Worm (Caenorhabditis elegans) whole organism, L3 larva: ENCODE data around the gene ddx-19.

Experiments used
- R02D3.7 ChIP-seq: fragments of 150-350 bp; optimal IDR thresholded peaks from 2 replicates; lab custom pipeline; 2014; ENCODE audit warnings: missing biosample characterization, missing genetic modification characterization
- ZK546.5 ChIP-seq: sonication (generic microtip); optimal IDR thresholded peaks from 2 replicates; lab custom pipeline; 2017; ENCODE audit warnings: missing biosample characterization, missing genetic modification characterization
- aly-2 ChIP-seq: fragments of 150-350 bp; optimal IDR thresholded peaks from 2 replicates; lab custom pipeline; 2014; ENCODE audit warnings: missing biosample characterization, missing genetic modification characterization
- ama-1 ChIP-seq: fragments of 150-350 bp; optimal IDR thresholded peaks from 2 replicates; lab custom pipeline; 2018
- ceh-16 ChIP-seq: sonication (generic microtip); optimal IDR thresholded peaks from 2 replicates; lab custom pipeline; 2017; ENCODE audit warnings: missing biosample characterization, missing genetic modification characterization
- ceh-28 ChIP-seq: fragments of 150-350 bp; optimal IDR thresholded peaks from 2 replicates; lab custom pipeline; 2014; ENCODE audit warnings: missing biosample characterization, missing genetic modification reagents, missing genetic modification characterization
- ceh-82 ChIP-seq: fragments of 150-350 bp; optimal IDR thresholded peaks from 2 replicates; lab custom pipeline; 2014; ENCODE audit warnings: missing biosample characterization, missing genetic modification characterization
- ceh-9 ChIP-seq: sonication (generic microtip); optimal IDR thresholded peaks from 2 replicates; lab custom pipeline; 2018; ENCODE audit warnings: missing biosample characterization, missing genetic modification characterization
- daf-12 ChIP-seq: fragments of 150-350 bp; optimal IDR thresholded peaks from 2 replicates; lab custom pipeline; 2014; ENCODE audit warnings: missing biosample characterization, missing genetic modification reagents, missing genetic modification characterization
- egl-27 ChIP-seq: sonication (generic microtip); optimal IDR thresholded peaks from 4 replicates; lab custom pipeline; 2017; ENCODE audit warnings: missing biosample characterization, missing genetic modification reagents, missing genetic modification characterization
- elt-1 ChIP-seq: fragments of 150-350 bp; optimal IDR thresholded peaks from 2 replicates; lab custom pipeline; 2014; ENCODE audit warnings: missing biosample characterization, missing genetic modification characterization
- elt-2 ChIP-seq: sonication (generic microtip); optimal IDR thresholded peaks from 2 replicates; lab custom pipeline; 2016; ENCODE audit warnings: missing genetic modification reagents, mild to moderate bottlenecking, missing genetic modification characterization, missing compliant biosample characterization
- elt-3 ChIP-seq, 3 experiments: fragments of 150-350 bp in 1 of 3; sonication (generic microtip) in 2 of 3; optimal IDR thresholded peaks; 2 replicates in 2 of 3; 4 replicates in 1 of 3; lab custom pipeline; 2014 to 2017; ENCODE audit warnings: missing biosample characterization in 3 of 3, missing genetic modification characterization in 3 of 3
- eor-1 ChIP-seq, 2 experiments: fragments of 150-350 bp; optimal IDR thresholded peaks; 2 replicates each; lab custom pipeline; 2014 to 2018; ENCODE audit warnings: missing biosample characterization in 2 of 2, missing genetic modification characterization in 2 of 2
- fkh-10 ChIP-seq: sonication (generic microtip); optimal IDR thresholded peaks from 2 replicates; lab custom pipeline; 2017; ENCODE audit warnings: missing biosample characterization, missing genetic modification reagents, missing genetic modification characterization
- fos-1 ChIP-seq: fragments of 150-350 bp; optimal IDR thresholded peaks from 2 replicates; lab custom pipeline; 2014; ENCODE audit warnings: missing biosample characterization, missing genetic modification characterization
- jun-1 ChIP-seq: fragments of 150-350 bp; optimal IDR thresholded peaks from 2 replicates; lab custom pipeline; 2014; ENCODE audit warnings: missing biosample characterization, missing genetic modification reagents, missing genetic modification characterization
- lin-15B ChIP-seq: fragments of 150-350 bp; optimal IDR thresholded peaks from 2 replicates; lab custom pipeline; 2014; ENCODE audit warnings: missing biosample characterization, missing genetic modification characterization
- lin-39 ChIP-seq: fragments of 150-350 bp; optimal IDR thresholded peaks from 2 replicates; lab custom pipeline; 2018; ENCODE audit warnings: missing biosample characterization, missing genetic modification reagents, missing genetic modification characterization
- lsy-12 ChIP-seq: sonication (generic microtip); optimal IDR thresholded peaks from 2 replicates; lab custom pipeline; 2016; ENCODE audit warnings: mild to moderate bottlenecking, missing genetic modification characterization, missing compliant biosample characterization
- mdl-1 ChIP-seq: fragments of 150-350 bp; optimal IDR thresholded peaks from 2 replicates; lab custom pipeline; 2014; ENCODE audit warnings: missing biosample characterization, missing genetic modification characterization
- mml-1 ChIP-seq: fragments of 150-350 bp; sonication (generic microtip); optimal IDR thresholded peaks from 3 replicates; lab custom pipeline; 2014; ENCODE audit warnings: missing biosample characterization, missing genetic modification characterization
- nfya-1 ChIP-seq: sonication (generic microtip); optimal IDR thresholded peaks from 2 replicates; lab custom pipeline; 2017; ENCODE audit warnings: missing genetic modification characterization, mild to moderate bottlenecking, missing compliant biosample characterization, antibody characterized with exemption, moderate library complexity; ENCODE audit not compliant: insufficient read depth
- nhr-11 ChIP-seq: fragments of 150-350 bp; optimal IDR thresholded peaks from 2 replicates; lab custom pipeline; 2014; ENCODE audit warnings: missing biosample characterization, missing genetic modification characterization
- nhr-12 ChIP-seq: fragments of 150-350 bp; optimal IDR thresholded peaks from 2 replicates; lab custom pipeline; 2014; ENCODE audit warnings: missing biosample characterization, missing genetic modification characterization
- nhr-23 ChIP-seq: fragments of 150-350 bp; optimal IDR thresholded peaks from 2 replicates; lab custom pipeline; 2014; ENCODE audit warnings: missing biosample characterization, missing genetic modification reagents, missing genetic modification characterization
- nhr-237 ChIP-seq: fragments of 150-350 bp; optimal IDR thresholded peaks from 2 replicates; lab custom pipeline; 2014; ENCODE audit warnings: missing biosample characterization, missing genetic modification characterization
- nhr-25 ChIP-seq: sonication (generic microtip); optimal IDR thresholded peaks from 2 replicates; lab custom pipeline; 2017; ENCODE audit warnings: missing biosample characterization, missing genetic modification characterization
- nhr-28 ChIP-seq: fragments of 150-350 bp; optimal IDR thresholded peaks from 2 replicates; lab custom pipeline; 2014; ENCODE audit warnings: missing biosample characterization, missing genetic modification characterization
- nhr-43 ChIP-seq: sonication (generic microtip); optimal IDR thresholded peaks from 2 replicates; lab custom pipeline; 2016; ENCODE audit warnings: mild to moderate bottlenecking, missing genetic modification characterization, missing compliant biosample characterization; ENCODE audit not compliant: poor library complexity, severe bottlenecking
- nhr-67 ChIP-seq: fragments of 150-350 bp; optimal IDR thresholded peaks from 2 replicates; lab custom pipeline; 2014; ENCODE audit warnings: missing biosample characterization, missing genetic modification characterization
- nhr-76 ChIP-seq: fragments of 150-350 bp; sonication (generic microtip); optimal IDR thresholded peaks from 5 replicates; lab custom pipeline; 2014; ENCODE audit warnings: missing biosample characterization, missing genetic modification characterization
- nhr-77 ChIP-seq: fragments of 150-350 bp; optimal IDR thresholded peaks from 2 replicates; lab custom pipeline; 2014; ENCODE audit warnings: missing biosample characterization, missing genetic modification characterization
- pha-4 ChIP-seq: fragments of 150-350 bp; optimal IDR thresholded peaks from 2 replicates; lab custom pipeline; 2014; ENCODE audit warnings: missing biosample characterization, missing genetic modification reagents, missing genetic modification characterization
- pqm-1 ChIP-seq: fragments of 150-350 bp; optimal IDR thresholded peaks from 2 replicates; lab custom pipeline; 2017; ENCODE audit warnings: missing biosample characterization, missing genetic modification characterization, inconsistent platforms
- sea-2 ChIP-seq: fragments of 150-350 bp; sonication (generic microtip); optimal IDR thresholded peaks from 4 replicates; lab custom pipeline; 2014; ENCODE audit warnings: missing biosample characterization, missing genetic modification reagents, missing genetic modification characterization
- skn-1 ChIP-seq: fragments of 150-350 bp; optimal IDR thresholded peaks from 2 replicates; lab custom pipeline; 2014; ENCODE audit warnings: missing biosample characterization, missing genetic modification characterization
- tbx-2 ChIP-seq: sonication (generic microtip); optimal IDR thresholded peaks from 2 replicates; lab custom pipeline; 2016; ENCODE audit warnings: mild to moderate bottlenecking, missing genetic modification characterization, missing compliant biosample characterization
- unc-39 ChIP-seq: sonication (generic microtip); optimal IDR thresholded peaks from 4 replicates; lab custom pipeline; 2017; ENCODE audit warnings: missing biosample characterization, missing genetic modification characterization
- unc-62 ChIP-seq: fragments of 150-350 bp; sonication (generic microtip); optimal IDR thresholded peaks from 4 replicates; lab custom pipeline; 2014; ENCODE audit warnings: missing biosample characterization, missing genetic modification reagents, missing genetic modification characterization
- ztf-11 ChIP-seq: fragments of 150-350 bp; optimal IDR thresholded peaks from 2 replicates; lab custom pipeline; 2014; ENCODE audit warnings: missing biosample characterization, missing genetic modification characterization
- ztf-4 ChIP-seq: fragments of 150-350 bp; optimal IDR thresholded peaks from 2 replicates; lab custom pipeline; 2014; ENCODE audit warnings: missing biosample characterization, missing genetic modification characterization

Gene ddx-19

ce11 chrII:8927253-8927791 is 42.6 kb downstream of the ddx-19 start, which contains the start of gene cct-2 (continued):
- TF ChIP-seq ama-1 (no peak), elt-2 (tag; lab: Kevin White, UChicago) (peak; percentile 2), ceh-82 (tag; lab: Kevin White, UChicago) (no peak), nfya-1 (tag; lab: Kevin White, UChicago) (peak; percentile 65), mdl-1 (tag; lab: Kevin White, UChicago) (no peak)

DNA sequence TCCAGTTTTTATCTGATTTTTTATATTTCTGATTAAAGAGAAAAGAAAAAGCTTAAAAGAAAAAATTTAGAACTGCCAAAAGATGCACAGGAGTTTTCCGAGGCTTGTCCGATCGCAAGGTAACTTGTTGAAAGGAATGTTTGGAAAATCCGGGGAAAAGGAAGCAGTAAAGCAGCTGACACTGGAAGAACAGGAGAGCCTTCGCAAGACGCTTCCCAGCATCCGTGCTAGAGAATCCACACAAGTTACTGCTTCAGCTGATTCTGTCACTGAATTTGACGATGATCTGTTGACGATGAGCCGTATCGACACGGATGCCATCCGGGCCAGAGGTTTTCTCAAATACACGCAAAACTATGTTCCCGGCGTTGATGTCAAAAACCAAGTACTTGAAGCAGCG is 45.1 kb downstream of the ddx-19 start, which contains the start of gene mrpl-50:
Gene mrpl-50, plus strand, starts transcription at position 71 of the 400 bp plus-strand sequence.
- TF ChIP-seq ztf-4 (tag; lab: Kevin White, UChicago) (no peak), eor-1 (tag; optimal IDR thresholded peaks at IDR 0.05; lab: Kevin White, UChicago) (no peak), ama-1 (peak; percentile 81), lin-39 (tag; lab: Kevin White, UChicago) (no peak)

ce11 chrII:8930763-8931162 is 46.1 kb downstream of the ddx-19 start, which contains the start of gene enol-1:
Gene enol-1 (plus strand): TSS chrII:8930997.
- TF ChIP-seq unc-39 = no peak
- TF ChIP-seq lsy-12 (tag; lab: Kevin White, UChicago) = no peak
- TF ChIP-seq eor-1 (tag; optimal IDR thresholded peaks at IDR 0.05; lab: Kevin White, UChicago) = no peak
- TF ChIP-seq nhr-76 (tag; lab: Kevin White, UChicago) = no peak
- TF ChIP-seq mml-1 (tag; lab: Kevin White, UChicago) = no peak
- no peak for TF ChIP-seq nhr-77 (tag; lab: Kevin White, UChicago)
- no peak for TF ChIP-seq nhr-25 (tag; lab: Kevin White, UChicago)
- no peak for TF ChIP-seq mdl-1 (tag; lab: Kevin White, UChicago)
- no peak for TF ChIP-seq unc-62 (GFP tag; lab: Kevin White, UChicago)
- no peak for TF ChIP-seq ZK546.5 (tag; lab: Kevin White, UChicago)
- no peak for TF ChIP-seq ztf-4 (tag; lab: Kevin White, UChicago)
- no peak for TF ChIP-seq nhr-12
- no peak for TF ChIP-seq pha-4 (tag; lab: Kevin White, UChicago)

ce11 chrII:8931405-8932149 is 46.9 kb downstream of the ddx-19 start:
- TF ChIP-seq pqm-1 (tag; lab: Kevin White, UChicago) (no peak), fos-1 (tag; lab: Kevin White, UChicago) (no peak), lin-39 (tag; lab: Kevin White, UChicago) (no peak), mdl-1 (tag; lab: Kevin White, UChicago) (no peak), nhr-28 (tag; lab: Kevin White, UChicago) (no peak), tbx-2 (tag; lab: Kevin White, UChicago) (no peak), elt-2 (tag; lab: Kevin White, UChicago) (peak; percentile 27), mml-1 (tag; lab: Kevin White, UChicago) (no peak), pha-4 (tag; lab: Kevin White, UChicago) (peak; percentile 60), ztf-11 (tag; lab: Kevin White, UChicago) (no peak), ceh-28 (tag; lab: Kevin White, UChicago) (no peak), nhr-67 (tag; lab: Kevin White, UChicago) (no peak), elt-3 (tag; optimal IDR thresholded peaks at IDR 0.05; lab: Kevin White, UChicago) (no peak), ceh-9 (tag; lab: Kevin White, UChicago) (no peak), skn-1 (tag; lab: Kevin White, UChicago) (no peak), egl-27 (no peak), nhr-77 (tag; lab: Kevin White, UChicago) (no peak), fkh-10 (GFP tag; lab: Kevin White, UChicago) (no peak), nhr-23 (tag; lab: Kevin White, UChicago) (no peak), nhr-43 (tag; lab: Kevin White, UChicago) (no peak), ZK546.5 (tag; lab: Kevin White, UChicago) (no peak), unc-62 (GFP tag; lab: Kevin White, UChicago) (no peak), eor-1 (tag; optimal IDR thresholded peaks at IDR 0.05; lab: Kevin White, UChicago) (no peak), ceh-82 (tag; lab: Kevin White, UChicago) (no peak), nhr-25 (tag; lab: Kevin White, UChicago) (peak; percentile 28), ceh-16 (no peak), nhr-12 (no peak), nhr-11 (no peak), nhr-237 (tag; lab: Kevin White, UChicago) (no peak), lin-15B (tag; lab: Kevin White, UChicago) (peak; percentile 13), nfya-1 (tag; lab: Kevin White, UChicago) (peak; percentile 48), R02D3.7 (tag; lab: Kevin White, UChicago) (no peak), aly-2 (tag; lab: Kevin White, UChicago) (no peak), elt-1 (tag; lab: Kevin White, UChicago) (no peak), ztf-4 (tag; lab: Kevin White, UChicago) (no peak), lsy-12 (tag; lab: Kevin White, UChicago) (no peak), sea-2 (GFP tag; lab: Kevin White, UChicago) (no peak), jun-1 (no peak), unc-39 (no peak), ama-1 (peak; percentile 46), daf-12 (no peak)
